Worm (Caenorhabditis elegans): Measurements from ENCODE around the gene rog-1.

rog-1 gene

ce11 chrII:1400105-1400504 lies 25.3 kb upstream of the rog-1 start, which contains the start of gene F54D12.1:
TSS of gene F54D12.1 (plus strand) at chrII:1400405.
- TF ChIP-seq aptf-3 (GFP tag; IDR thresholded peaks at IDR 0.05) (no peak), attf-6 (GFP tag; IDR thresholded peaks at IDR 0.05) (no peak), nhr-120 (GFP tag; IDR thresholded peaks at IDR 0.05) (no peak), dpl-1 (GFP tag; optimal IDR thresholded peaks at IDR 0.05) (no peak), repo-1 (tag; optimal IDR thresholded peaks at IDR 0.05) (no peak), ceh-40 (GFP tag; IDR thresholded peaks at IDR 0.05) (no peak), aptf-2 (GFP tag; conservative IDR thresholded peaks at IDR 0.05) (no peak), dox-1 (GFP tag; IDR thresholded peaks at IDR 0.05) (no peak), dpff-1 (tag; optimal IDR thresholded peaks at IDR 0.05) (no peak), hsf-1 (GFP tag; IDR thresholded peaks at IDR 0.05) (no peak), efl-1 (GFP tag; optimal IDR thresholded peaks at IDR 0.05) (no peak)

ce11 chrII:1398396-1398795 lies 23.6 kb upstream of the rog-1 start, which contains the start of gene F54D12.2:
TSS of gene F54D12.2 (plus strand) at chrII:1398696.
- TF ChIP-seq snpc-1.1 (tag; optimal IDR thresholded peaks at IDR 0.05; ENCODE audit: insufficient read depth) = no peak
- TF ChIP-seq mcd-1 (GFP tag; IDR thresholded peaks at IDR 0.05) = no peak
- TF ChIP-seq B0261.1 (tag; optimal IDR thresholded peaks at IDR 0.05) = no peak
- no peak for TF ChIP-seq lin-40 (tag; optimal IDR thresholded peaks at IDR 0.05)
- TF ChIP-seq ceh-27 (GFP tag; optimal IDR thresholded peaks at IDR 0.05) = no peak
- no peak for TF ChIP-seq madf-3 (GFP tag; IDR thresholded peaks at IDR 0.05)
- TF ChIP-seq ceh-91 (GFP tag; IDR thresholded peaks at IDR 0.05) = no peak
- TF ChIP-seq madf-6 (GFP tag; IDR thresholded peaks at IDR 0.05) = no peak
- TF ChIP-seq ztf-28 (GFP tag; IDR thresholded peaks at IDR 0.05) = no peak
- no peak for TF ChIP-seq bed-2 (GFP tag; IDR thresholded peaks at IDR 0.05)
- TF ChIP-seq F33H1.4 (GFP tag; IDR thresholded peaks at IDR 0.05) = no peak
- no peak for TF ChIP-seq F49E8.2 (tag; optimal IDR thresholded peaks at IDR 0.05; ENCODE audit: insufficient read depth)
- TF ChIP-seq madf-10 (tag; optimal IDR thresholded peaks at IDR 0.05) = no peak
- no peak for TF ChIP-seq athp-1 (tag; optimal IDR thresholded peaks at IDR 0.05)

- TF ChIP-seq hrde-1 (tag; optimal IDR thresholded peaks at IDR 0.05; ENCODE audit: borderline replicate concordance) (no peak), ceh-27 (GFP tag; optimal IDR thresholded peaks at IDR 0.05) (no peak), hlh-26 (GFP tag; conservative IDR thresholded peaks at IDR 0.05) (no peak), snpc-1.3 (tag; optimal IDR thresholded peaks at IDR 0.05; ENCODE audit: insufficient read depth) (no peak), dox-1 (GFP tag; IDR thresholded peaks at IDR 0.05) (no peak), ztf-28 (GFP tag; IDR thresholded peaks at IDR 0.05) (no peak), hmg-1.2 (GFP tag; IDR thresholded peaks at IDR 0.05) (no peak), egl-44 (GFP tag; IDR thresholded peaks at IDR 0.05) (no peak), rec-8 (tag; optimal IDR thresholded peaks at IDR 0.05) (no peak), Y95B8A.8 (GFP tag; IDR thresholded peaks at IDR 0.05) (no peak), cebp-2 (GFP tag; IDR thresholded peaks at IDR 0.05) (no peak), lin-54 (GFP tag; optimal IDR thresholded peaks at IDR 0.05) (no peak)
Observed at ce11 chrII:1397703-1398102, 22.9 kb upstream of the rog-1 start, which contains the start of gene F54D12.8. TSS of gene F54D12.8 (minus strand) at chrII:1398038.

- no peak for TF ChIP-seq snpc-1.1 (tag; optimal IDR thresholded peaks at IDR 0.05; ENCODE audit: insufficient read depth)
- TF ChIP-seq nhr-80 (tag; optimal IDR thresholded peaks at IDR 0.05) = peak; percentile 90
- no peak for TF ChIP-seq hsf-1 (GFP tag; IDR thresholded peaks at IDR 0.05)
- no peak for TF ChIP-seq F52B5.7 (tag; optimal IDR thresholded peaks at IDR 0.05)
- TF ChIP-seq F33H1.4 (GFP tag; IDR thresholded peaks at IDR 0.05) = no peak
- TF ChIP-seq nhr-27 (tag; optimal IDR thresholded peaks at IDR 0.05) = no peak
Observed at ce11 chrII:1386478-1386877, 11.7 kb upstream of the rog-1 start, which contains the start of gene aat-7. TSS of gene aat-7 (plus strand) at chrII:1386870.
